Fruit fly (Drosophila melanogaster) whole organism, embryonic: ENCODE data around the gene Ser12.

Experiments
- Bdp1 ChIP-seq: fragments of 200-800 bp; sonication (Bioruptor generic); optimal IDR thresholded peaks from 3 replicates; lab custom pipeline; 2016; ENCODE audit warnings: missing biosample characterization, missing genetic modification characterization
- BtbVII ChIP-seq: fragments of 200-800 bp; sonication (Bioruptor generic); optimal IDR thresholded peaks from 3 replicates; lab custom pipeline; 2017; ENCODE audit warnings: missing biosample characterization, mild to moderate bottlenecking, missing genetic modification characterization
- CG10462 ChIP-seq: fragments of 200-800 bp; sonication (Bioruptor generic); optimal IDR thresholded peaks from 2 replicates; lab custom pipeline; 2016; ENCODE audit warnings: missing biosample characterization, missing genetic modification characterization
- CG11398 ChIP-seq: fragments of 200-800 bp; sonication (Bioruptor generic); optimal IDR thresholded peaks from 2 replicates; lab custom pipeline; 2016; ENCODE audit warnings: missing biosample characterization, missing genetic modification characterization
- CG11560 ChIP-seq: fragments of 200-800 bp; sonication (Bioruptor generic); IDR thresholded peaks from 3 replicates; pipeline ENCODE4 v1.3.6; 2022; ENCODE audit warnings: missing biosample characterization, missing genetic modification characterization
- CG12391 ChIP-seq: fragments of 200-800 bp; sonication (Bioruptor generic); optimal IDR thresholded peaks from 3 replicates; lab custom pipeline; 2018; ENCODE audit warnings: missing biosample characterization, mild to moderate bottlenecking, missing genetic modification characterization, moderate library complexity
- CG15073 ChIP-seq: fragments of 200-800 bp; sonication (Bioruptor generic); optimal IDR thresholded peaks from 2 replicates; lab custom pipeline; 2016; ENCODE audit warnings: missing biosample characterization, missing genetic modification characterization
- CG15269 ChIP-seq: fragments of 200-800 bp; sonication (Bioruptor generic); optimal IDR thresholded peaks from 2 replicates; lab custom pipeline; 2018; ENCODE audit warnings: missing biosample characterization, mild to moderate bottlenecking, missing genetic modification characterization, moderate library complexity
- CG17359 ChIP-seq: fragments of 200-800 bp; sonication (Bioruptor generic); optimal IDR thresholded peaks from 3 replicates; lab custom pipeline; 2018; ENCODE audit warnings: missing biosample characterization, mild to moderate bottlenecking, missing genetic modification characterization, moderate library complexity
- CG2875 ChIP-seq: fragments of 200-800 bp; sonication (Bioruptor generic); optimal IDR thresholded peaks from 2 replicates; lab custom pipeline; 2017; ENCODE audit warnings: missing biosample characterization, mild to moderate bottlenecking, missing genetic modification characterization, missing genetic modification reagents
- CG3281 ChIP-seq: fragments of 200-800 bp; sonication (Bioruptor generic); optimal IDR thresholded peaks from 3 replicates; lab custom pipeline; 2017; ENCODE audit warnings: missing biosample characterization, mild to moderate bottlenecking, missing genetic modification characterization
- CG8388 ChIP-seq: fragments of 200-800 bp; sonication (Bioruptor generic); optimal IDR thresholded peaks from 2 replicates; lab custom pipeline; 2019; ENCODE audit warnings: missing biosample characterization, mild to moderate bottlenecking, missing genetic modification characterization, moderate library complexity
- CG8478 ChIP-seq: fragments of >200 bp; optimal IDR thresholded peaks from 2 replicates; lab custom pipeline; 2018
- E2f1 ChIP-seq: fragments of 200-800 bp; sonication (Bioruptor generic); IDR thresholded peaks from 2 replicates; pipeline ENCODE4 v1.3.6; 2022; ENCODE audit warnings: missing biosample characterization, missing genetic modification characterization
- ERR ChIP-seq: fragments of 200-800 bp; sonication (Bioruptor generic); optimal IDR thresholded peaks from 2 replicates; lab custom pipeline; 2016; ENCODE audit warnings: missing biosample characterization, missing genetic modification characterization
- Fer2 ChIP-seq: fragments of 200-800 bp; sonication (Bioruptor generic); optimal IDR thresholded peaks from 2 replicates; lab custom pipeline; 2018; ENCODE audit warnings: missing biosample characterization, mild to moderate bottlenecking, missing genetic modification characterization, moderate library complexity
- HHEX ChIP-seq: fragments of 200-800 bp; sonication (Bioruptor generic); optimal IDR thresholded peaks from 3 replicates; lab custom pipeline; 2017; ENCODE audit warnings: missing biosample characterization, mild to moderate bottlenecking, missing genetic modification characterization, missing genetic modification reagents
- Hsf ChIP-seq: fragments of 200-800 bp; sonication (Bioruptor generic); optimal IDR thresholded peaks from 3 replicates; lab custom pipeline; 2016; ENCODE audit warnings: missing biosample characterization, missing genetic modification characterization
- MTF-1 ChIP-seq: fragments of 200-800 bp; sonication (Bioruptor generic); optimal IDR thresholded peaks from 2 replicates; lab custom pipeline; 2018; ENCODE audit warnings: missing biosample characterization, mild to moderate bottlenecking, missing genetic modification characterization, borderline replicate concordance
- NFAT ChIP-seq: fragments of 200-800 bp; sonication (Bioruptor generic); IDR thresholded peaks from 2 replicates; pipeline ENCODE4 v1.3.6; 2022; ENCODE audit warnings: missing biosample characterization, missing genetic modification characterization
- NK7.1 ChIP-seq: fragments of 200-800 bp; sonication (Bioruptor generic); optimal IDR thresholded peaks from 3 replicates; lab custom pipeline; 2016; ENCODE audit warnings: missing biosample characterization, missing genetic modification characterization
- Nf-YC ChIP-seq: fragments of 200-800 bp; optimal IDR thresholded peaks from 3 replicates; lab custom pipeline; 2019; ENCODE audit warnings: missing biosample characterization, mild to moderate bottlenecking, missing genetic modification characterization, moderate library complexity
- NfI ChIP-seq: fragments of 200-800 bp; sonication (Bioruptor generic); optimal IDR thresholded peaks from 3 replicates; lab custom pipeline; 2018; ENCODE audit warnings: missing biosample characterization, mild to moderate bottlenecking, missing genetic modification characterization, moderate library complexity
- Sry-β ChIP-seq: fragments of 200-800 bp; sonication (Bioruptor generic); optimal IDR thresholded peaks from 2 replicates; lab custom pipeline; 2018; ENCODE audit warnings: missing biosample characterization, mild to moderate bottlenecking, missing genetic modification characterization, moderate library complexity
- TFAM ChIP-seq: fragments of 200-800 bp; sonication (Bioruptor generic); optimal IDR thresholded peaks from 2 replicates; lab custom pipeline; 2017; ENCODE audit warnings: missing biosample characterization, missing genetic modification characterization, inconsistent platforms
- Vsx1 ChIP-seq: fragments of 200-800 bp; sonication (Bioruptor generic); optimal IDR thresholded peaks from 2 replicates; lab custom pipeline; 2017; ENCODE audit warnings: missing biosample characterization, mild to moderate bottlenecking, missing genetic modification characterization, missing genetic modification reagents
- bigmax ChIP-seq: fragments of 200-800 bp; sonication (Bioruptor generic); optimal IDR thresholded peaks from 2 replicates; lab custom pipeline; 2018; ENCODE audit warnings: missing biosample characterization, mild to moderate bottlenecking, missing genetic modification characterization
- crc ChIP-seq: fragments of 200-800 bp; sonication (Bioruptor generic); optimal IDR thresholded peaks from 2 replicates; lab custom pipeline; 2016; ENCODE audit warnings: missing biosample characterization, missing genetic modification characterization
- danr ChIP-seq: fragments of 200-800 bp; sonication (Bioruptor generic); IDR thresholded peaks from 2 replicates; pipeline ENCODE4 v1.3.6; 2022; ENCODE audit warnings: missing biosample characterization, missing genetic modification characterization
- disco-r ChIP-seq: fragments of 200-800 bp; sonication (Bioruptor generic); optimal IDR thresholded peaks from 2 replicates; lab custom pipeline; 2016; ENCODE audit warnings: missing biosample characterization, missing genetic modification characterization
- dm ChIP-seq: fragments of 200-800 bp; sonication (Bioruptor generic); optimal IDR thresholded peaks from 3 replicates; lab custom pipeline; 2016; ENCODE audit warnings: missing biosample characterization, missing genetic modification characterization
- fru ChIP-seq: fragments of >200 bp; optimal IDR thresholded peaks from 2 replicates; lab custom pipeline; 2017
- jing ChIP-seq: fragments of 200-800 bp; sonication (Bioruptor generic); optimal IDR thresholded peaks from 2 replicates; lab custom pipeline; 2018; ENCODE audit warnings: missing biosample characterization, mild to moderate bottlenecking, missing genetic modification characterization
- klu ChIP-seq: fragments of 200-800 bp; sonication (Bioruptor generic); IDR thresholded peaks from 2 replicates; pipeline ENCODE4 v1.3.6; 2022; ENCODE audit warnings: missing biosample characterization, missing genetic modification characterization
- knrl ChIP-seq: fragments of 200-800 bp; sonication (Bioruptor generic); IDR thresholded peaks from 3 replicates; pipeline ENCODE4 v1.3.6; 2022; ENCODE audit warnings: missing biosample characterization, missing genetic modification characterization; ENCODE audit not compliant: partially characterized antibody
- lilli ChIP-seq: fragments of 200-800 bp; sonication (Bioruptor generic); optimal IDR thresholded peaks from 3 replicates; lab custom pipeline; 2016; ENCODE audit warnings: missing biosample characterization, missing genetic modification characterization
- lmd ChIP-seq: fragments of 200-800 bp; sonication (Bioruptor generic); IDR thresholded peaks from 2 replicates; pipeline ENCODE4 v1.3.6; 2022; ENCODE audit warnings: missing biosample characterization, missing genetic modification characterization
- otp ChIP-seq: fragments of 200-800 bp; sonication (Bioruptor generic); IDR thresholded peaks from 3 replicates; pipeline ENCODE4, ENCODE4 v1.3.6; 2022; ENCODE audit warnings: missing biosample characterization, missing genetic modification characterization
- pita ChIP-seq: fragments of 200-800 bp; sonication (Bioruptor generic); optimal IDR thresholded peaks from 2 replicates; lab custom pipeline; 2017; ENCODE audit warnings: missing biosample characterization, mild to moderate bottlenecking, missing genetic modification characterization
- sens ChIP-seq: fragments of 200-800 bp; sonication (Bioruptor generic); peaks from one replicate; lab custom pipeline; 2016; ENCODE audit warnings: missing biosample characterization, missing genetic modification characterization
- shn ChIP-seq: fragments of 200-800 bp; sonication (Bioruptor generic); optimal IDR thresholded peaks from 3 replicates; lab custom pipeline; 2016; ENCODE audit warnings: missing biosample characterization, missing genetic modification characterization
- sqz ChIP-seq: fragments of 200-800 bp; sonication (Bioruptor generic); optimal IDR thresholded peaks from 3 replicates; lab custom pipeline; 2018; ENCODE audit warnings: missing biosample characterization, mild to moderate bottlenecking, missing genetic modification characterization
- stwl ChIP-seq: fragments of 200-800 bp; sonication (Bioruptor generic); optimal IDR thresholded peaks from 3 replicates; lab custom pipeline; 2018; ENCODE audit warnings: missing biosample characterization, mild to moderate bottlenecking, missing genetic modification characterization, moderate library complexity
- trh ChIP-seq: fragments of 200-800 bp; sonication (Bioruptor generic); optimal IDR thresholded peaks from 2 replicates; lab custom pipeline; 2016; ENCODE audit warnings: missing biosample characterization, missing genetic modification characterization
- wdn ChIP-seq: fragments of 200-800 bp; sonication (Bioruptor generic); IDR thresholded peaks from 2 replicates; pipeline ENCODE4 v1.3.6; 2022; ENCODE audit warnings: missing biosample characterization, missing genetic modification characterization
- yki ChIP-seq: fragments of >200 bp; optimal IDR thresholded peaks from 3 replicates; lab custom pipeline; 2018

Ser12 gene

DNA sequence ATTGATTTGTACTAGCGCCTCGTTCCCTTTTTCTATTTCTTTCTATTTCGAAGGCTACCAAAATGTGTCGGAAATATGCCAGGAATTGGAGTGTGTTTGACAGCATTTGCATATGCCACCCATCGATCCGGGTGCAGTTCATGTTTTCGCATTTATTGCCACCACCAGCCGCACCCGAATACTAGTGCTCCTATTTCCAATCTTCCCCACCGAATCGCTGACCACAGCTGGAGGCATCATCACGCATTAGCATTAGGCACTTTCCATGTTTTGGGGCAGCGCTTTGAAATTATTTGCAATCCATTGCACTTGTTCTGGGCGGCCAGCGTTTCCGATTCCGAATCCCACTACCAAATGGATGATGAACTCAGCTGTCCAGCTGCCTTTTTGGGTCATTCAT lies 36.7 kb upstream of the Ser12 start, which contains the start of gene CG42658:
CG42658 (minus strand) TSS at position 101 of the 400 bp plus-strand sequence.
- TF ChIP-seq CG15269 (tag; lab: Kevin White, UChicago) (no peak), CG15073 (GFP tag; lab: Kevin White, UChicago) (no peak), Sry-β (GFP tag; lab: Kevin White, UChicago) (no peak), NfI (GFP tag; lab: Kevin White, UChicago) (no peak), TFAM (no peak), CG8388 (GFP tag; lab: Kevin White, UChicago) (no peak), CG10462 (no peak), Vsx1 (GFP tag; lab: Kevin White, UChicago) (no peak)
- TF ChIP-seq, all 482 proteins: peak for 0

- TF ChIP-seq Hsf (GFP tag; lab: Kevin White, UChicago) (no peak), pita (GFP tag; lab: Kevin White, UChicago) (no peak), klu (GFP tag; lab: Robert Waterston, UW) (no peak), shn (GFP tag; lab: Kevin White, UChicago) (no peak), dm (GFP tag; lab: Kevin White, UChicago) (no peak), lilli (no peak), bigmax (GFP tag; lab: Kevin White, UChicago) (no peak), sens (GFP tag; lab: Kevin White, UChicago) (no peak)
- TF ChIP-seq, all 482 proteins: peak for 0
Measured at dm6 chr2L:2286773-2287172, 35.7 kb upstream of the Ser12 start, which contains the start of gene CG31681. Gene CG31681, minus strand, starts transcription at chr2L:2286873.

DNA sequence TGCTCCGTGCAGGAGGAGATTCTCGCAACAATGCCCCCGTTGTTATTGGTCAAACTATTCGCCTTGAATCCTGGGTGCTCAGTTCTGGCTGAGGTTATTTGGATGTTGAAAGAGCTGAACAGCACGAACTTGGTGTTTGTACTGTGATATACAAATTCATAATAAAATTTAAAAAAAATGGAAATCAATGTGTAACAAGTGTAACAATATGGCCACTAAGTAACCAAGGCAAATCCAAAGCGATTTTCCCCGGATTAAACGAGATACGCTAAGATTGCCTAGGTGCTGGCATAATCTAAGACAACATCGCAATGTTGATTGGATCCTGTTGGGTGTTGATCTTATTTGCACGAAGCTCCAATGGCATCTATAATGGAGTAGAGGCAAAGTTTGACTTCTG lies 33.8 kb upstream of the Ser12 start, which contains the start of gene CG4271:
CG4271 (plus strand) TSS at position 301 of the 400 bp plus-strand sequence.
- no peak for TF ChIP-seq CG2875 (GFP tag; lab: Kevin White, UChicago)
- TF ChIP-seq CG8478 (lab: Kevin White, UChicago): no peak
- no peak for TF ChIP-seq yki (lab: Kevin White, UChicago)
- TF ChIP-seq BtbVII: no peak
- no peak for TF ChIP-seq HHEX (GFP tag; lab: Kevin White, UChicago)
- TF ChIP-seq otp (GFP tag; lab: Robert Waterston, UW): no peak
- no peak for TF ChIP-seq bigmax (GFP tag; lab: Kevin White, UChicago)
- TF ChIP-seq lmd (GFP tag; lab: Robert Waterston, UW): no peak
- no peak for TF ChIP-seq crc (GFP tag; lab: Kevin White, UChicago)
- no peak for TF ChIP-seq CG11398 (GFP tag; lab: Kevin White, UChicago)
- TF ChIP-seq E2f1 (GFP tag; lab: Robert Waterston, UW): no peak
- TF ChIP-seq MTF-1 (GFP tag; lab: Kevin White, UChicago): no peak

- TF ChIP-seq stwl (no peak), CG17359 (tag; lab: Kevin White, UChicago) (no peak), Nf-YC (tag; lab: Kevin White, UChicago) (no peak), CG11560 (tag; lab: Robert Waterston, UW) (no peak), Bdp1 (GFP tag; lab: Kevin White, UChicago) (no peak), sqz (no peak), wdn (GFP tag; lab: Robert Waterston, UW) (no peak), knrl (GFP tag; lab: Robert Waterston, UW) (no peak), jing (GFP tag; lab: Kevin White, UChicago) (no peak), CG3281 (GFP tag; lab: Kevin White, UChicago) (no peak), fru (lab: Kevin White, UChicago) (no peak), NFAT (GFP tag; lab: Robert Waterston, UW) (no peak), disco-r (GFP tag; lab: Kevin White, UChicago) (no peak), ERR (GFP tag; lab: Kevin White, UChicago) (no peak), Fer2 (tag; lab: Kevin White, UChicago) (no peak), CG12391 (tag; lab: Kevin White, UChicago) (no peak), danr (GFP tag; lab: Robert Waterston, UW) (no peak), trh (GFP tag; lab: Kevin White, UChicago) (no peak), NK7.1 (GFP tag; lab: Kevin White, UChicago) (no peak)
Measured at dm6 chr2L:2269040-2269439, 18.0 kb upstream of the Ser12 start, which contains the start of gene CG17242. Gene CG17242, minus strand, starts transcription at chr2L:2269140.
